Fruit fly (Drosophila melanogaster) S2 (cell line): ENCODE data around the gene Cyt-c-p.

Source experiments
- CG8478 ChIP-seq: fragments of >200 bp; optimal IDR thresholded peaks from 2 replicates; lab custom pipeline; 2018
- CTCF ChIP-seq, 2 experiments: fragments of >200 bp; optimal IDR thresholded peaks; 2 replicates each; lab custom pipeline; 2018

Cyt-c-p gene

DNA sequence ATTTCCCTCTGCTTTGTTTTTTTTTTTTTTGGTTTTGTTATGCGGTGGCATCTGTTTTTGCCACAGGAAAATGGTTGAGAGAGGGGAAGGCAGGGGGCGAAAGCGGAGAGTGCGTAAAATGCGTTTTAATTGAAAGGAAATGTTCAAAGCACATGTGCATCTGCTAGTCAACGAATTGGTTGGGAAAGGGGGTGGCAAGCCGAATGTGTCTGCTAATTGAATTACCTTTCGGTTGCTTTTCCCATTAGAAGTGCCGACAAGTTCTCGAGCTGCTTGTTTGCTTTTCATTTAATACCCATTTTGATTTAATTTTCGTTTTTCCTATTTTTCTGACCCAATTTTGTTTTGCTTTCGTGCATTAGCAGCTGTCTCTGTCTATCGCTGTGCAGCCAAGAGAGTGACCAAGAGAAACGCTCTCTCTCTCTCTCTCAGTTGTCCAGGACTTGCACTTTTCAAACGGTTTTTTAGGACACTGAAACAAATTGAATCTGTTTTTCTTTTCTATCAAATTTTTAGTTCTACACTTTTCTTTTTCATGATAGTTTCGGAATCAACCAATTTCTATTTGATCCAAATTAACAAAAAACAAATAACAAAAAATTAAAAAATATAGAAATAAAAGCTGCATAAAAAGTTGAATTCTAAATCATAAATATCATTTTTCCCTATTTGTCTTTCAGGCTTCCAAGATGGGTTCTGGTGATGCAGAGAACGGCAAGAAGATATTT lies 1.1 kb upstream of the Cyt-c-p start:
- TF ChIP-seq CTCF (optimal IDR thresholded peaks at IDR 0.05; lab: Kevin White, UChicago) = no peak
- TF ChIP-seq CG8478 (lab: Kevin White, UChicago) = no peak

DNA sequence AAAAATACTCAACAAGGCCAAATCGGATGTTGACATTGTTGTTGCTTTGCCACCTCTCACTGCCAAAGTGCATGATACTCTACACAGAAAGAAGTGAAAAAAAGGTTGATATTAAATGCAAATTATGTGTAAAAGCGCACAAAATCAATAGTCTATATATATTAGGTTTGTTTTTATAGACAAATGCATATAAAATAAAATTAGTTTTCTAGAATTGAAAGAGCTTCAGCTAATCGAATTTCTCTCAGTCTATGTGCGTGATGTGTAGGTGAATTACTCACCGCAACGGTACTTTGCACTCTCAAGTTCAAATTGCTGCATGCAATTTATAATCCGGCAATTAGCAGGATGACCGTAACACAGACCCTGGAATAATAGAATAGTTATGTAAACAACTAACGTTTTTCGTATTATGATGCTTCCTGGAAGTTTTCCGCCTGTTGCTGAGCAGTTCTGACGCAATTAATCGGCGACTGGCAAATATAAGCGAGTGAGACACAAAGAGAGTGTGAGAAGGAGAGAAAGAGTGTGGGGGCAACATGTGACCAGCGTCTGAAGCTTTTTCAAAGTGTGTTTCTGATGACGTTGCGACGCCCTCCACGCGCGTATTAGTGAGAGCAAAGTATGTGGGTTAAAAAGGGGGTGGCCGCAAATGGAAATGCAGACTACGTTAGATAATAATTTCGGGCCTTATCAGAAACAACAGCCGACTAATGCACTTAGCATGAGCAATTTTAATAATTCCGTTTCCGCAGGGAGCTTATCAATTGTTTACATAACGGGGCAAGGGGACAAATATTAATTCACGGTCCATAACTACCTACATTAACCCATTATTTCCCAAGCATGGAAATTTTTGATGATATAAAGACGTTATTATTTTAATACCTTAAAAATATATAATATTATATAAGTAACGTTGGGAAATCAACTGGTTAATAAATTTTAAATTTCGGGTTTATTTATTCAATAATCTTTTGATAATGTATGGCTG lies 1.3 kb downstream of the Cyt-c-p start:
- TF ChIP-seq CG8478 (lab: Kevin White, UChicago) (no peak), CTCF (optimal IDR thresholded peaks at IDR 0.05; lab: Kevin White, UChicago) (no peak)

DNA sequence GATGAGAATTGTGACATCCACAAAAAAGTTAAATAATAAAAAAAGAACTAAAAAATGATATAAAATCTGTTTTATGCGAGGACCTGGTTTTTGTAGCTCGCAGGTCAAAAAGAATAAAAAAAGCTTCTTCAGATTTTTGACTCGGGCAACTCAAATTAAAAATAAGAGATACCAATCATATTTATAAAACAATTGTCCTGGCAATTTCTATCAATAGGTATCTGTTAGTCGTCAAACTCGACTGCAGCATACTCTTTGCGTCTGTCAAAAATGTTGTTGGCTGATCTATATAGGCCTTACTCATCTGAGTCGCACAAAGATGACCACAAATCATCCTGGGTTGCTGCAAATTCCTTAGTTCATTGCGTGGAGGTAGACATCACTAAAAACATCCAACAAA lies 2.9 kb downstream of the Cyt-c-p start:
- no peak for TF ChIP-seq CTCF (optimal IDR thresholded peaks at IDR 0.05; lab: Kevin White, UChicago)
- TF ChIP-seq CG8478 (lab: Kevin White, UChicago) = no peak

- TF ChIP-seq CG8478 (lab: Kevin White, UChicago) (no peak), CTCF (optimal IDR thresholded peaks at IDR 0.05; lab: Kevin White, UChicago) (no peak)
Observed at dm6 chr2L:16727578-16728023, 7.9 kb downstream of the Cyt-c-p start, which contains the start of gene VhaSFD. VhaSFD (minus strand) TSS chr2L:16727826.

- TF ChIP-seq CG8478 (lab: Kevin White, UChicago) = no peak
Observed at dm6 chr2L:16729556-16729955, 9.8 kb downstream of the Cyt-c-p start, which contains the start of gene Tsen2. Tsen2 (plus strand) TSS chr2L:16729777.

dm6 chr2L:16730939-16731338 lies 11.2 kb downstream of the Cyt-c-p start, which contains the start of gene CG17996:
CG17996 (minus strand) TSS chr2L:16731039.
- TF ChIP-seq CG8478 (lab: Kevin White, UChicago) (no peak), CTCF (optimal IDR thresholded peaks at IDR 0.05; lab: Kevin White, UChicago) (no peak)

DNA sequence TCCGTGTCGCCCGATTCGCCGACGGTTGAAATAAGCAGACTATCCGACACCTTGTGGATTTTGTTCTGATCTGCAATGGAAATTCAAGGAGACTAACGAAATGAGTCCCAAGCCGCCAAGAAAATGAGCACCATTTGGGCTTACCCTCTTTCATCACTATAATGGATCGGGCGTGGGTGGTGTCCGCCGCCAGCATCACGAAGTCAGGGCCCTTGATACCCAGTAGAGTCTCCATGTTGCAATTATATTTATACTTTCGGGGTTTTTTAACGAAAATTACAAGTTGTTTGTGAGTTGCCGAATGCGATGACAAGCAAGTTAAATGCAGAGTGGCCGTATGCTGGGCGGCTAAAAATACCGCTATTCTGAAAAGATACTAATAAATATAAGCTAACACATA lies 12.1 kb downstream of the Cyt-c-p start, which contains the start of gene Prosbeta4:
Prosbeta4 (minus strand) TSS at position 335 of the 400 bp plus-strand sequence.
- TF ChIP-seq CTCF (optimal IDR thresholded peaks at IDR 0.05; lab: Kevin White, UChicago) = no peak
- TF ChIP-seq CG8478 (lab: Kevin White, UChicago) = no peak

DNA sequence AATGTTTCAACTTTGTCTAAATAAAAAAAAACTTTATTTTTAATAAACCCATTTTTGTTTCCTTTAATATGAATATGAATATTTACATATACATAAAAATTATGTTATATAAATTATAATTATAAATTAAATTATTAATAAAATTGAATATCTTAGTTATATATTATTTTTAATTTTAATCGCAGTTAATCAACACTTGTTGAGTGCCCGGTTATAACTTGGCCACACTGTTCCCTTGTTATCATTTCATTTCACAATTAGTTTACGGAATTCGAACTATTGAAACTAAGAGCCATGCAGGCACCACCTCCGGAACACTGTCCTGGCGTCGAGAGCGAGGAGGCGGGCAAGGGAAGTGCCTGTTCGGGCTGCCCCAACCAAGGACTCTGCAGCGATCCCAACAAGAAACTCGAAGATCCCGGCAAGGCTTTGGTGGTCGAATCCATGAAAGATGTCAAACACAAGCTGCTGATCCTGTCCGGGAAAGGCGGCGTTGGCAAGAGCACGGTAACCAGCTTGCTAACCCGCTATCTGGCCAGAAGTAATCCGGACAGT lies 12.7 kb downstream of the Cyt-c-p start, which contains the start of gene Nubp1:
Nubp1 (plus strand) TSS at position 213 of the 555 bp plus-strand sequence.
- TF ChIP-seq CG8478 (lab: Kevin White, UChicago) = no peak

- TF ChIP-seq CG8478 (lab: Kevin White, UChicago) (no peak), CTCF (optimal IDR thresholded peaks at IDR 0.05; lab: Kevin White, UChicago) (peak in 1 of 2 experiments; percentile 40)
Observed at dm6 chr2L:16738206-16738900, 18.6 kb downstream of the Cyt-c-p start, which contains the start of the genes glu and ChLD3. glu (minus strand) TSS chr2L:16738388. ChLD3 (plus strand) TSS chr2L:16738850.

- TF ChIP-seq CTCF (optimal IDR thresholded peaks at IDR 0.05; lab: Kevin White, UChicago) = peak; percentile 83 to 89
- TF ChIP-seq CG8478 (lab: Kevin White, UChicago) = no peak
Observed at dm6 chr2L:16743055-16743805, 23.5 kb downstream of the Cyt-c-p start, which contains the start of the genes LSm7 and BuGZ. LSm7 (minus strand) TSS chr2L:16743100. BuGZ (plus strand) TSS chr2L:16743405.

dm6 chr2L:16747145-16747544 lies 27.4 kb downstream of the Cyt-c-p start:
- no peak for TF ChIP-seq CTCF (optimal IDR thresholded peaks at IDR 0.05; lab: Kevin White, UChicago)
- no peak for TF ChIP-seq CG8478 (lab: Kevin White, UChicago)

dm6 chr2L:16752340-16752739 lies 32.6 kb downstream of the Cyt-c-p start:
- TF ChIP-seq CG8478 (lab: Kevin White, UChicago) = no peak
- TF ChIP-seq CTCF (optimal IDR thresholded peaks at IDR 0.05; lab: Kevin White, UChicago) = no peak

- TF ChIP-seq CTCF (optimal IDR thresholded peaks at IDR 0.05; lab: Kevin White, UChicago) (no peak), CG8478 (lab: Kevin White, UChicago) (no peak)
Observed at dm6 chr2L:16754074-16754473, 34.3 kb downstream of the Cyt-c-p start, which contains the start of gene yellow-b. yellow-b (plus strand) TSS chr2L:16754336.
